Worm (Caenorhabditis elegans): ENCODE results near the gene mks-2.
A peak's percentile ranks its signal among the peaks of the same experiment; 100 is the strongest.

Gene mks-2

ce11 chrII:6259867-6260266, 40.6 kb upstream of the mks-2 start, which contains the start of gene F13H8.11:
F13H8.11 (minus strand) TSS chrII:6260021.
- TF ChIP-seq pha-4 (tag; optimal IDR thresholded peaks at IDR 0.05), result peak; percentile 28
- TF ChIP-seq pqm-1 (tag; optimal IDR thresholded peaks at IDR 0.05), result peak; percentile 36
- TF ChIP-seq unc-39 (tag; optimal IDR thresholded peaks at IDR 0.05), result no peak
- no peak for TF ChIP-seq ceh-16 (tag; optimal IDR thresholded peaks at IDR 0.05)
- peak; percentile 57 for TF ChIP-seq elt-2 (tag; optimal IDR thresholded peaks at IDR 0.05)

- TF ChIP-seq nhr-12 (tag; optimal IDR thresholded peaks at IDR 0.05), result no peak
- TF ChIP-seq nhr-43 (tag; optimal IDR thresholded peaks at IDR 0.05; ENCODE audit: poor library complexity, severe bottlenecking), result peak; percentile 26
- no peak for TF ChIP-seq sea-2 (GFP tag; optimal IDR thresholded peaks at IDR 0.05)
- no peak for TF ChIP-seq elt-2 (tag; optimal IDR thresholded peaks at IDR 0.05)
- TF ChIP-seq ZK546.5 (tag; optimal IDR thresholded peaks at IDR 0.05), result no peak
- peak; percentile 2 for TF ChIP-seq nhr-25 (tag; optimal IDR thresholded peaks at IDR 0.05)
- TF ChIP-seq nhr-77 (tag; optimal IDR thresholded peaks at IDR 0.05), result no peak
Measured at ce11 chrII:6257220-6257877, 38.1 kb upstream of the mks-2 start.

- TF ChIP-seq lin-15B (tag; optimal IDR thresholded peaks at IDR 0.05), result no peak
- no peak for TF ChIP-seq zag-1 (tag; optimal IDR thresholded peaks at IDR 0.05)
- no peak for TF ChIP-seq ama-1 (optimal IDR thresholded peaks at IDR 0.05)
- no peak for TF ChIP-seq aly-2 (tag; optimal IDR thresholded peaks at IDR 0.05)
- TF ChIP-seq nhr-12 (tag; optimal IDR thresholded peaks at IDR 0.05), result no peak
- no peak for TF ChIP-seq ceh-9 (tag; optimal IDR thresholded peaks at IDR 0.05)
- TF ChIP-seq unc-39 (tag; optimal IDR thresholded peaks at IDR 0.05), result no peak
- no peak for TF ChIP-seq skn-1 (tag; optimal IDR thresholded peaks at IDR 0.05)
- TF ChIP-seq unc-62 (GFP tag; optimal IDR thresholded peaks at IDR 0.05), result no peak
- no peak for TF ChIP-seq nhr-11 (tag; optimal IDR thresholded peaks at IDR 0.05)
- no peak for TF ChIP-seq pha-4 (tag; optimal IDR thresholded peaks at IDR 0.05)
- no peak for TF ChIP-seq jun-1 (tag; optimal IDR thresholded peaks at IDR 0.05)
- TF ChIP-seq mdl-1 (tag; optimal IDR thresholded peaks at IDR 0.05), result no peak
- TF ChIP-seq ztf-11 (tag; optimal IDR thresholded peaks at IDR 0.05), result no peak
- TF ChIP-seq tbx-2 (tag; optimal IDR thresholded peaks at IDR 0.05), result no peak
- no peak for TF ChIP-seq eor-1 (tag; optimal IDR thresholded peaks at IDR 0.05)
Measured at ce11 chrII:6256024-6256423, 36.8 kb upstream of the mks-2 start, which contains the start of gene F13H8.5. F13H8.5 (minus strand) TSS chrII:6256124.

ce11 chrII:6252707-6253106, 33.5 kb upstream of the mks-2 start:
- TF ChIP-seq zag-1 (tag; optimal IDR thresholded peaks at IDR 0.05) (no peak), aly-2 (tag; optimal IDR thresholded peaks at IDR 0.05) (peak; percentile 14)

ce11 chrII:6250782-6251461, 31.7 kb upstream of the mks-2 start, which contains the start of gene phb-2:
phb-2 (plus strand) TSS chrII:6251411.
- TF ChIP-seq ztf-11 (tag; optimal IDR thresholded peaks at IDR 0.05) (no peak), ama-1 (optimal IDR thresholded peaks at IDR 0.05) (peak; percentile 76), R02D3.7 (tag; optimal IDR thresholded peaks at IDR 0.05) (peak; percentile 20), nhr-237 (tag; optimal IDR thresholded peaks at IDR 0.05) (no peak), eor-1 (tag; optimal IDR thresholded peaks at IDR 0.05) (no peak), pha-4 (tag; optimal IDR thresholded peaks at IDR 0.05) (peak; percentile 94), fkh-2 (tag; optimal IDR thresholded peaks at IDR 0.05) (no peak), unc-62 (GFP tag; optimal IDR thresholded peaks at IDR 0.05) (no peak), hmg-11 (tag; optimal IDR thresholded peaks at IDR 0.05) (peak; percentile 71), fkh-10 (GFP tag; optimal IDR thresholded peaks at IDR 0.05) (no peak), zag-1 (tag; optimal IDR thresholded peaks at IDR 0.05) (no peak), nhr-11 (tag; optimal IDR thresholded peaks at IDR 0.05) (peak; percentile 53), nfya-1 (tag; optimal IDR thresholded peaks at IDR 0.05; ENCODE audit: insufficient read depth) (peak; percentile 90), mdl-1 (tag; optimal IDR thresholded peaks at IDR 0.05) (no peak), elt-3 (tag; optimal IDR thresholded peaks at IDR 0.05) (peak in 1 of 3 experiments; percentile 4), nhr-76 (tag; optimal IDR thresholded peaks at IDR 0.05) (no peak), nhr-77 (tag; optimal IDR thresholded peaks at IDR 0.05) (no peak), ztf-4 (tag; optimal IDR thresholded peaks at IDR 0.05) (no peak), nhr-28 (tag; optimal IDR thresholded peaks at IDR 0.05) (no peak), nhr-12 (tag; optimal IDR thresholded peaks at IDR 0.05) (no peak), lin-15B (tag; optimal IDR thresholded peaks at IDR 0.05) (peak; percentile 84), elt-2 (tag; optimal IDR thresholded peaks at IDR 0.05) (peak; percentile 51), elt-1 (tag; optimal IDR thresholded peaks at IDR 0.05) (no peak), nhr-25 (tag; optimal IDR thresholded peaks at IDR 0.05) (peak; percentile 88), tbx-2 (tag; optimal IDR thresholded peaks at IDR 0.05) (no peak), ceh-82 (tag; optimal IDR thresholded peaks at IDR 0.05) (peak; percentile 6), fos-1 (tag; optimal IDR thresholded peaks at IDR 0.05) (no peak), nhr-67 (tag; optimal IDR thresholded peaks at IDR 0.05) (no peak), nhr-23 (tag; optimal IDR thresholded peaks at IDR 0.05) (peak; percentile 77), egl-27 (tag; optimal IDR thresholded peaks at IDR 0.05) (peak; percentile 8), lsy-12 (tag; optimal IDR thresholded peaks at IDR 0.05) (no peak), pqm-1 (tag; optimal IDR thresholded peaks at IDR 0.05) (peak; percentile 11), jun-1 (tag; optimal IDR thresholded peaks at IDR 0.05) (peak; percentile 18)
